In the genomic region with DNA sequence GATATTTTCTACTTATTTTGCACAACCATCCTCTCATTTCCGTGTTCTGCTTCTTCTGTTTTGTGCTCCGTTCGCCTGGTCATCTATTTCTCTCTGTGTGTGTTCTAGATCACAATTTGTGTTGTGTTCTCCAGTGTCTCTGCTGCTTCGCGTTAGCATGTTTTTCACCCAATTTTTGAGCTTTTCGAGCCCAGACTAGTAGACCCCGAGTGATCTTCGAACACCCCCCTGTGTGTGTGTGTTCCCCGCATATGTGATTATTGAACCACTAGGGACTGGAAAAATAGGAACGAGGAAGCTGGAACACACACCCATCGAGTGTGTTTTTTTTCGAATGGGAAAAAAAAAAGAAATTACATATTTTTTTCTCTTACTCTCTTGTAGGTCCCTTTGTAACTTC, we compare ENCODE assay signal across 5 worm cellular contexts.
TF ChIP-seq lines count a peak whose summit lies in the region.

No protein-coding gene starts in this region.

TF ChIP-seq in whole organism, L1 larva, 84 proteins besides CTCF, POLR2A, EP300 and RAD21:
- TF ChIP-seq grh-1 (GFP tag; IDR thresholded peaks at IDR 0.05; lab: Robert Waterston, UW) = peak; percentile 15; the same call in 1 of the 2 replicates
- TF ChIP-seq efl-1 (optimal IDR thresholded peaks at IDR 0.05; lab: Kevin White, UChicago) = no peak
- TF ChIP-seq efl-1 (GFP tag; optimal IDR thresholded peaks at IDR 0.05 in 1 of 2; lab: Kevin White, UChicago) = peak in 1 of 2 experiments; percentile 85
- TF ChIP-seq sup-37 (GFP tag; optimal IDR thresholded peaks at IDR 0.05; lab: Kevin White, UChicago) = no peak

TF ChIP-seq in whole organism, L2 larva, 48 proteins besides CTCF, POLR2A, EP300 and RAD21:
- no peak for TF ChIP-seq sem-4 (tag; optimal IDR thresholded peaks at IDR 0.05; lab: Kevin White, UChicago)
- no peak for TF ChIP-seq ceh-82 (tag; optimal IDR thresholded peaks at IDR 0.05; lab: Kevin White, UChicago)
- peak; percentile 9 for TF ChIP-seq nhr-129 (tag; optimal IDR thresholded peaks at IDR 0.05; lab: Kevin White, UChicago)
- TF ChIP-seq peb-1 (tag; optimal IDR thresholded peaks at IDR 0.05; lab: Kevin White, UChicago) = no peak
- TF ChIP-seq snpc-4 (tag; optimal IDR thresholded peaks at IDR 0.05; lab: Kevin White, UChicago) = no peak
- no peak for TF ChIP-seq elt-1 (tag; optimal IDR thresholded peaks at IDR 0.05; lab: Kevin White, UChicago)
- TF ChIP-seq unc-39 (tag; optimal IDR thresholded peaks at IDR 0.05; lab: Kevin White, UChicago) = no peak
- TF ChIP-seq aly-2 (tag; optimal IDR thresholded peaks at IDR 0.05; lab: Kevin White, UChicago) = no peak

TF ChIP-seq in whole organism, L3 larva, 47 proteins besides CTCF, POLR2A, EP300 and RAD21:
- TF ChIP-seq ama-1 (optimal IDR thresholded peaks at IDR 0.05; lab: Kevin White, UChicago) (peak; percentile 8), ceh-9 (tag; optimal IDR thresholded peaks at IDR 0.05; lab: Kevin White, UChicago) (no peak)

TF ChIP-seq in whole organism, L4 larva, 104 proteins besides CTCF, POLR2A, EP300 and RAD21:
- TF ChIP-seq dpl-1 (GFP tag; optimal IDR thresholded peaks at IDR 0.05; lab: Kevin White, UChicago) = no peak
- TF ChIP-seq nhr-42 (GFP tag; IDR thresholded peaks at IDR 0.05; lab: Robert Waterston, UW) = 0 out of 2 replicates have a peak, but pooled peaks have one; percentile 17
- 0 out of 2 replicates have a peak, but pooled peaks have one; percentile 15 for TF ChIP-seq lin-1 (GFP tag; IDR thresholded peaks at IDR 0.05; lab: Robert Waterston, UW)
- no peak for TF ChIP-seq F10B5.3 (tag; optimal IDR thresholded peaks at IDR 0.05; lab: Kevin White, UChicago)
- peak; percentile 59; the same call in 1 of the 2 replicates for TF ChIP-seq egl-43 (GFP tag; IDR thresholded peaks at IDR 0.05; lab: Robert Waterston, UW)
- peak; percentile 94 for TF ChIP-seq aha-1 (tag; lab: Kevin White, UChicago)
- TF ChIP-seq rbr-2 (tag; optimal IDR thresholded peaks at IDR 0.05; lab: Kevin White, UChicago) = peak; percentile 43
- TF ChIP-seq ama-1 (optimal IDR thresholded peaks at IDR 0.05; lab: Kevin White, UChicago) = peak; percentile 54
- TF ChIP-seq vab-7 (GFP tag; IDR thresholded peaks at IDR 0.05; lab: Robert Waterston, UW) = 0 out of 2 replicates have a peak, but pooled peaks have one; percentile 28
- peak in 1 of 2 experiments; percentile 1 for TF ChIP-seq hif-1 (tag; optimal IDR thresholded peaks at IDR 0.05; lab: Kevin White, UChicago)
- TF ChIP-seq unc-62 (GFP tag; optimal IDR thresholded peaks at IDR 0.05 in 1 of 2; lab: Kevin White, UChicago) = peak in 1 of 2 experiments; percentile 81
- no peak for TF ChIP-seq unc-62 (tag; optimal IDR thresholded peaks at IDR 0.05; lab: Kevin White, UChicago)
- no peak for TF ChIP-seq ceh-28 (tag; optimal IDR thresholded peaks at IDR 0.05; lab: Kevin White, UChicago)
- no peak for TF ChIP-seq ztf-7 (tag; optimal IDR thresholded peaks at IDR 0.05; lab: Kevin White, UChicago)
- TF ChIP-seq duxl-1 (tag; optimal IDR thresholded peaks at IDR 0.05; lab: Kevin White, UChicago; ENCODE audit: poor library complexity) = peak; percentile 6
TF ChIP-seq in whole organism, L4 larva: peak in this region for 10.

TF ChIP-seq in whole organism, young adult, 124 proteins besides CTCF, POLR2A, EP300 and RAD21:
- TF ChIP-seq hsf-1 (GFP tag; IDR thresholded peaks at IDR 0.05; lab: Robert Waterston, UW) = no peak
- peak; percentile 21; the same call in 1 of the 2 replicates for TF ChIP-seq nfyb-1 (GFP tag; IDR thresholded peaks at IDR 0.05; lab: Robert Waterston, UW)
- no peak for TF ChIP-seq akir-1 (GFP tag; optimal IDR thresholded peaks at IDR 0.05; lab: Kevin White, UChicago)
- peak; percentile 1 for TF ChIP-seq ceh-27 (GFP tag; optimal IDR thresholded peaks at IDR 0.05; lab: Kevin White, UChicago)
- TF ChIP-seq F57C9.4 (tag; optimal IDR thresholded peaks at IDR 0.05; lab: Kevin White, UChicago) = peak; percentile 26
- TF ChIP-seq cebp-2 (GFP tag; IDR thresholded peaks at IDR 0.05; lab: Robert Waterston, UW) = peak; percentile 66; the same call in 1 of the 2 replicates
- no peak for TF ChIP-seq him-1 (tag; optimal IDR thresholded peaks at IDR 0.05; lab: Kevin White, UChicago)
- peak; percentile 34 for TF ChIP-seq repo-1 (tag; optimal IDR thresholded peaks at IDR 0.05; lab: Kevin White, UChicago)
- peak; percentile 36 for TF ChIP-seq K12H6.12 (tag; optimal IDR thresholded peaks at IDR 0.05; lab: Kevin White, UChicago)
